Worm (Caenorhabditis elegans): Measurements from ENCODE around the gene scl-2.

ce11 chrIV:13046848-13047247 lies 10.7 kb upstream of the scl-2 start, which contains the start of gene scl-9:
- TF ChIP-seq ama-1 (optimal IDR thresholded peaks at IDR 0.05) (no peak), pha-4 (tag; optimal IDR thresholded peaks at IDR 0.05) (no peak), pros-1 (tag; optimal IDR thresholded peaks at IDR 0.05) (no peak), ceh-24 (tag; optimal IDR thresholded peaks at IDR 0.05) (no peak), nhr-11 (tag; optimal IDR thresholded peaks at IDR 0.05) (no peak), npax-4 (tag; optimal IDR thresholded peaks at IDR 0.05) (no peak), hlh-30 (tag; optimal IDR thresholded peaks at IDR 0.05; ENCODE audit: insufficient read depth) (no peak), ref-2 (tag; optimal IDR thresholded peaks at IDR 0.05) (no peak), gmeb-2 (tag; optimal IDR thresholded peaks at IDR 0.05) (no peak), eyg-1 (tag; optimal IDR thresholded peaks at IDR 0.05) (no peak)

Data from whole organism, late embryonic.